Fruit fly (Drosophila melanogaster) whole organism, embryonic: ENCODE data around the gene Rpp21.

ENCODE experiments used
- Antp ChIP-seq: fragments of 200-800 bp; sonication (Bioruptor generic); optimal IDR thresholded peaks from 3 replicates; lab custom pipeline; 2016; ENCODE audit warnings: missing biosample characterization, missing genetic modification characterization
- Blimp-1 ChIP-seq: fragments of 200-800 bp; sonication (Bioruptor generic); optimal IDR thresholded peaks from 3 replicates; lab custom pipeline; 2018; ENCODE audit warnings: missing biosample characterization, missing genetic modification characterization, mild to moderate bottlenecking, moderate library complexity, missing genetic modification reagents
- CG12071 ChIP-seq: fragments of 200-800 bp; sonication (Bioruptor generic); optimal IDR thresholded peaks from 3 replicates; lab custom pipeline; 2018; ENCODE audit warnings: missing biosample characterization, mild to moderate bottlenecking, missing genetic modification characterization
- CG14667 ChIP-seq: fragments of 200-800 bp; sonication (Bioruptor generic); IDR thresholded peaks from 2 replicates; pipeline ENCODE4 v1.3.6; 2022; ENCODE audit warnings: missing biosample characterization, missing genetic modification characterization
- CG14710 ChIP-seq: fragments of 200-800 bp; sonication (Bioruptor generic); optimal IDR thresholded peaks from 3 replicates; lab custom pipeline; 2019; ENCODE audit warnings: missing biosample characterization, mild to moderate bottlenecking, missing genetic modification characterization, moderate library complexity
- CG15696 ChIP-seq: fragments of 200-800 bp; sonication (Bioruptor generic); optimal IDR thresholded peaks from 2 replicates; lab custom pipeline; 2019; ENCODE audit warnings: missing biosample characterization, mild to moderate bottlenecking, missing genetic modification characterization, moderate library complexity
- CG1647 ChIP-seq: fragments of 200-800 bp; sonication (Bioruptor generic); optimal IDR thresholded peaks from 3 replicates; lab custom pipeline; 2016; ENCODE audit warnings: missing biosample characterization, missing genetic modification characterization
- CG34422 ChIP-seq: fragments of 200-800 bp; sonication (Bioruptor generic); IDR thresholded peaks from 3 replicates; pipeline ENCODE4 v1.3.6; 2022; ENCODE audit warnings: missing biosample characterization, missing genetic modification characterization
- CG3995 ChIP-seq: fragments of 200-800 bp; sonication (Bioruptor generic); optimal IDR thresholded peaks from 3 replicates; lab custom pipeline; 2016; ENCODE audit warnings: missing biosample characterization, missing genetic modification characterization
- CG4328 ChIP-seq: fragments of 200-800 bp; sonication (Bioruptor generic); optimal IDR thresholded peaks from 3 replicates; lab custom pipeline; 2017; ENCODE audit warnings: missing biosample characterization, missing genetic modification reagents, missing genetic modification characterization
- CG4360 ChIP-seq: fragments of 200-800 bp; sonication (Bioruptor generic); IDR thresholded peaks from 2 replicates; pipeline ENCODE4 v1.3.6; 2022; ENCODE audit warnings: missing biosample characterization, missing genetic modification characterization
- CG5245 ChIP-seq: fragments of 200-800 bp; sonication (Bioruptor generic); optimal IDR thresholded peaks from 3 replicates; lab custom pipeline; 2016; ENCODE audit warnings: missing biosample characterization, missing genetic modification characterization
- CG6254 ChIP-seq: fragments of 200-800 bp; sonication (Bioruptor generic); optimal IDR thresholded peaks from 3 replicates; lab custom pipeline; 2017; ENCODE audit warnings: mild to moderate bottlenecking, missing biosample characterization, missing genetic modification reagents, missing genetic modification characterization
- CG6813 ChIP-seq: fragments of 200-800 bp; sonication (Bioruptor generic); optimal IDR thresholded peaks from 2 replicates; lab custom pipeline; 2017; ENCODE audit warnings: missing biosample characterization, missing genetic modification characterization, mild to moderate bottlenecking, moderate library complexity, missing genetic modification reagents
- CG7556 ChIP-seq: fragments of 200-800 bp; sonication (Bioruptor generic); optimal IDR thresholded peaks from 2 replicates; lab custom pipeline; 2017; ENCODE audit warnings: missing biosample characterization, mild to moderate bottlenecking, missing genetic modification characterization
- CG7839 ChIP-seq: fragments of 200-800 bp; sonication (Bioruptor generic); optimal IDR thresholded peaks from 3 replicates; lab custom pipeline; 2018; ENCODE audit warnings: missing biosample characterization, mild to moderate bottlenecking, missing genetic modification characterization, moderate library complexity
- CG8765 ChIP-seq: fragments of 200-800 bp; sonication (Bioruptor generic); IDR thresholded peaks from 2 replicates; pipeline ENCODE4 v1.3.6; 2022; ENCODE audit warnings: missing biosample characterization, missing genetic modification characterization
- CG9437 ChIP-seq: fragments of 200-800 bp; sonication (Bioruptor generic); optimal IDR thresholded peaks from 2 replicates; lab custom pipeline; 2018; ENCODE audit warnings: missing biosample characterization, mild to moderate bottlenecking, missing genetic modification characterization
- CG9797 ChIP-seq: fragments of 200-800 bp; sonication (Bioruptor generic); optimal IDR thresholded peaks from 3 replicates; lab custom pipeline; 2018; ENCODE audit warnings: missing biosample characterization, mild to moderate bottlenecking, missing genetic modification characterization
- Drgx ChIP-seq: fragments of 200-800 bp; sonication (Bioruptor generic); IDR thresholded peaks from 2 replicates; pipeline ENCODE4 v1.3.6; 2022; ENCODE audit warnings: missing biosample characterization, missing genetic modification characterization
- Elba2 ChIP-seq: fragments of 200-800 bp; sonication (Bioruptor generic); optimal IDR thresholded peaks from 3 replicates; lab custom pipeline; 2016; ENCODE audit warnings: missing biosample characterization, missing genetic modification characterization
- Ets97D ChIP-seq: fragments of 200-800 bp; sonication (Bioruptor generic); optimal IDR thresholded peaks from 3 replicates; lab custom pipeline; 2016; ENCODE audit warnings: missing biosample characterization, missing genetic modification characterization
- H15 ChIP-seq: fragments of 200-800 bp; sonication (Bioruptor generic); IDR thresholded peaks from 3 replicates; pipeline ENCODE4 v1.3.6; 2022; ENCODE audit warnings: missing biosample characterization, missing genetic modification characterization
- Hr78 ChIP-seq, 2 experiments: fragments of 200-800 bp in 1 of 2; fragments of >200 bp in 1 of 2; sonication (Bioruptor generic) in 1 of 2; optimal IDR thresholded peaks; 2 replicates each; lab custom pipeline; 2017 to 2019; ENCODE audit warnings: missing biosample characterization in 2 of 2, missing genetic modification characterization in 2 of 2, mild to moderate bottlenecking in 1 of 2, moderate library complexity in 1 of 2
- Lim3 ChIP-seq: fragments of 200-800 bp; sonication (Bioruptor generic); IDR thresholded peaks from 2 replicates; pipeline ENCODE4 v1.3.6; 2022; ENCODE audit warnings: missing biosample characterization, missing genetic modification characterization
- Ptx1 ChIP-seq: fragments of 200-800 bp; sonication (Bioruptor generic); IDR thresholded peaks from 2 replicates; pipeline ENCODE4 v1.3.6; 2022; ENCODE audit warnings: missing biosample characterization, missing genetic modification characterization
- TFAM ChIP-seq: fragments of 200-800 bp; sonication (Bioruptor generic); optimal IDR thresholded peaks from 2 replicates; lab custom pipeline; 2017; ENCODE audit warnings: missing biosample characterization, missing genetic modification characterization, inconsistent platforms
- Vsx1 ChIP-seq: fragments of 200-800 bp; sonication (Bioruptor generic); optimal IDR thresholded peaks from 2 replicates; lab custom pipeline; 2017; ENCODE audit warnings: missing biosample characterization, mild to moderate bottlenecking, missing genetic modification characterization, missing genetic modification reagents
- abd-A ChIP-seq: fragments of 200-800 bp; sonication (Bioruptor generic); optimal IDR thresholded peaks from 3 replicates; lab custom pipeline; 2019; ENCODE audit warnings: missing biosample characterization, mild to moderate bottlenecking, missing genetic modification characterization, moderate library complexity
- ara ChIP-seq: fragments of 200-800 bp; sonication (Bioruptor generic); IDR thresholded peaks from 2 replicates; pipeline ENCODE4 v1.3.6; 2022; ENCODE audit warnings: missing biosample characterization, missing genetic modification characterization
- bbx ChIP-seq: fragments of 200-800 bp; sonication (Bioruptor generic); IDR thresholded peaks from 2 replicates; pipeline ENCODE4 v1.3.6; 2022; ENCODE audit warnings: missing biosample characterization, missing genetic modification characterization; ENCODE audit not compliant: partially characterized antibody
- bigmax ChIP-seq: fragments of 200-800 bp; sonication (Bioruptor generic); optimal IDR thresholded peaks from 2 replicates; lab custom pipeline; 2018; ENCODE audit warnings: missing biosample characterization, mild to moderate bottlenecking, missing genetic modification characterization
- cg ChIP-seq: fragments of 200-800 bp; sonication (Bioruptor generic); optimal IDR thresholded peaks from 3 replicates; lab custom pipeline; 2019; ENCODE audit warnings: missing biosample characterization, mild to moderate bottlenecking, missing genetic modification characterization, moderate library complexity
- chif ChIP-seq, 2 experiments: fragments of 200-800 bp; sonication (Bioruptor generic); optimal IDR thresholded peaks; 3 replicates each; lab custom pipeline; 2016; ENCODE audit warnings: missing biosample characterization in 2 of 2, missing genetic modification characterization in 2 of 2
- ewg ChIP-seq: fragments of 200-800 bp; sonication (Bioruptor generic); optimal IDR thresholded peaks from 3 replicates; lab custom pipeline; 2017; ENCODE audit warnings: mild to moderate bottlenecking, missing biosample characterization, missing genetic modification reagents, missing genetic modification characterization
- fd102C ChIP-seq: fragments of 200-800 bp; sonication (Bioruptor generic); optimal IDR thresholded peaks from 2 replicates; lab custom pipeline; 2018; ENCODE audit warnings: missing biosample characterization, mild to moderate bottlenecking, missing genetic modification characterization, moderate library complexity
- gcm2 ChIP-seq: fragments of 200-800 bp; sonication (Bioruptor generic); optimal IDR thresholded peaks from 2 replicates; lab custom pipeline; 2016; ENCODE audit warnings: missing biosample characterization, missing genetic modification characterization
- h ChIP-seq: fragments of >200 bp; optimal IDR thresholded peaks from 2 replicates; lab custom pipeline; 2017
- hbn ChIP-seq: fragments of 200-800 bp; sonication (Bioruptor generic); IDR thresholded peaks from 2 replicates; pipeline ENCODE4 v1.3.6; 2022; ENCODE audit warnings: missing biosample characterization, missing genetic modification characterization; ENCODE audit not compliant: partially characterized antibody
- ind ChIP-seq: fragments of 200-800 bp; sonication (Bioruptor generic); optimal IDR thresholded peaks from 3 replicates; lab custom pipeline; 2016; ENCODE audit warnings: missing biosample characterization, missing genetic modification characterization
- ken ChIP-seq: fragments of 200-800 bp; sonication (Bioruptor generic); IDR thresholded peaks from 3 replicates; pipeline ENCODE4 v1.3.6; 2022; ENCODE audit warnings: missing biosample characterization, missing genetic modification characterization
- lov ChIP-seq, 2 experiments: fragments of 200-800 bp in 1 of 2; fragments of >200 bp in 1 of 2; sonication (Bioruptor generic) in 1 of 2; IDR thresholded peaks in 1 of 2; optimal IDR thresholded peaks in 1 of 2; 2 replicates in 1 of 2; 3 replicates in 1 of 2; pipeline versions ENCODE4 v1.3.6 to Lab custom; 2017 to 2022; ENCODE audit warnings: missing biosample characterization in 1 of 2, missing genetic modification characterization in 1 of 2
- sens ChIP-seq: fragments of 200-800 bp; sonication (Bioruptor generic); peaks from one replicate; lab custom pipeline; 2016; ENCODE audit warnings: missing biosample characterization, missing genetic modification characterization
- sens-2 ChIP-seq: fragments of 200-800 bp; sonication (Bioruptor generic); IDR thresholded peaks from 2 replicates; pipeline ENCODE4 v1.3.6; 2022; ENCODE audit warnings: missing biosample characterization, missing genetic modification characterization
- sima ChIP-seq: fragments of 200-800 bp; sonication (Bioruptor generic); optimal IDR thresholded peaks from 2 replicates; lab custom pipeline; 2016; ENCODE audit warnings: missing biosample characterization, missing genetic modification characterization
- slbo ChIP-seq: fragments of 200-800 bp; sonication (Bioruptor generic); IDR thresholded peaks from 2 replicates; pipeline ENCODE4 v1.3.6; 2022; ENCODE audit warnings: missing biosample characterization, missing genetic modification characterization
- tgo ChIP-seq: fragments of 200-800 bp; sonication (Bioruptor generic); IDR thresholded peaks from 3 replicates; pipeline ENCODE4 v1.3.6; 2022; ENCODE audit warnings: missing biosample characterization, missing genetic modification characterization
- vnd ChIP-seq: fragments of 200-800 bp; sonication (Bioruptor generic); IDR thresholded peaks from 3 replicates; pipeline ENCODE4 v1.3.6; 2022; ENCODE audit warnings: missing biosample characterization, missing genetic modification characterization; ENCODE audit not compliant: partially characterized antibody
- zfh1 ChIP-seq: fragments of 200-800 bp; sonication (Bioruptor generic); IDR thresholded peaks from 3 replicates; pipeline ENCODE4 v1.3.6; 2022; ENCODE audit warnings: missing biosample characterization, missing genetic modification characterization

The Rpp21 gene

dm6 chrX:1052684-1053389, 22.3 kb downstream of the Rpp21 start (continued):
- no peak for TF ChIP-seq Ets97D (GFP tag; lab: Kevin White, UChicago)
- peak; percentile 53 for TF ChIP-seq Blimp-1 (GFP tag; lab: Kevin White, UChicago)
- TF ChIP-seq cg (GFP tag; lab: Kevin White, UChicago), result no peak
- TF ChIP-seq tgo (GFP tag; lab: Robert Waterston, UW), result 0 out of 3 replicates have a peak, but pooled peaks have one; percentile 36
- no peak for TF ChIP-seq TFAM (GFP tag; lab: Kevin White, UChicago)
- TF ChIP-seq chif (GFP tag; optimal IDR thresholded peaks at IDR 0.05; lab: Kevin White, UChicago), result peak in 1 of 2 experiments; percentile 36
- TF ChIP-seq slbo (GFP tag; lab: Robert Waterston, UW), result peak; percentile 49
- TF ChIP-seq vnd (GFP tag; lab: Robert Waterston, UW), result no peak
- TF ChIP-seq Elba2 (GFP tag; lab: Kevin White, UChicago), result no peak
- TF ChIP-seq ken (GFP tag; lab: Robert Waterston, UW), result 0 out of 3 replicates have a peak, but pooled peaks have one; percentile 3
- TF ChIP-seq CG8765 (GFP tag; lab: Robert Waterston, UW), result peak; percentile 51; the same call in 1 of the 2 replicates
- peak; percentile 21 for TF ChIP-seq CG5245 (GFP tag; lab: Kevin White, UChicago)
- no peak for TF ChIP-seq CG3995
- peak in 1 of 2 experiments; percentile 9 for TF ChIP-seq Hr78 (GFP tag; optimal IDR thresholded peaks at IDR 0.05; lab: Kevin White, UChicago)
- TF ChIP-seq CG6254, result peak; percentile 47
- peak; percentile 13 for TF ChIP-seq ewg
- peak; percentile 31 for TF ChIP-seq CG7556
- 0 out of 3 replicates have a peak, but pooled peaks have one; percentile 31 for TF ChIP-seq H15 (GFP tag; lab: Robert Waterston, UW)
- no peak for TF ChIP-seq Lim3
- peak; percentile 69 for TF ChIP-seq Drgx (GFP tag; lab: Robert Waterston, UW)
- TF ChIP-seq gcm2 (GFP tag; lab: Kevin White, UChicago), result no peak
- TF ChIP-seq CG4328 (GFP tag; lab: Kevin White, UChicago), result no peak
- TF ChIP-seq CG1647, result no peak
- TF ChIP-seq CG9437 (GFP tag; lab: Kevin White, UChicago), result no peak
- TF ChIP-seq bbx (GFP tag; lab: Robert Waterston, UW), result no peak
- TF ChIP-seq Ptx1 (GFP tag; lab: Robert Waterston, UW), result no peak; the same call in 1 of the 2 replicates
- peak; percentile 65 for TF ChIP-seq ara (GFP tag; lab: Robert Waterston, UW)
- peak; percentile 23 for TF ChIP-seq CG15696 (tag; lab: Kevin White, UChicago)
- TF ChIP-seq zfh1 (GFP tag; lab: Robert Waterston, UW), result peak; percentile 66
- peak; percentile 52 for TF ChIP-seq Antp
- no peak for TF ChIP-seq CG4360 (GFP tag; lab: Robert Waterston, UW)
- TF ChIP-seq CG9797, result no peak
- TF ChIP-seq hbn (GFP tag; lab: Robert Waterston, UW), result no peak
- peak; percentile 51 for TF ChIP-seq ind
- TF ChIP-seq sens-2 (GFP tag; lab: Robert Waterston, UW), result no peak
- TF ChIP-seq CG34422 (GFP tag; lab: Robert Waterston, UW), result no peak
- TF ChIP-seq CG14667 (GFP tag; lab: Robert Waterston, UW), result peak; percentile 42
- TF ChIP-seq bigmax (GFP tag; lab: Kevin White, UChicago), result no peak
- TF ChIP-seq CG12071 (GFP tag; lab: Kevin White, UChicago), result peak; percentile 35
- TF ChIP-seq abd-A (tag; lab: Kevin White, UChicago), result no peak
- TF ChIP-seq lov (optimal IDR thresholded peaks at IDR 0.05; lab: Kevin White, UChicago), result no peak
- no peak for TF ChIP-seq lov (GFP tag; IDR thresholded peaks at IDR 0.05; lab: Robert Waterston, UW)
- peak; percentile 44 for TF ChIP-seq CG14710
- peak; percentile 90 for TF ChIP-seq sens (GFP tag; lab: Kevin White, UChicago)
- TF ChIP-seq CG6813 (GFP tag; lab: Kevin White, UChicago), result peak; percentile 19
- no peak for TF ChIP-seq h (lab: Kevin White, UChicago)
- no peak for TF ChIP-seq fd102C (GFP tag; lab: Kevin White, UChicago)
- peak; percentile 61 for TF ChIP-seq CG7839 (tag; lab: Kevin White, UChicago)
- no peak for TF ChIP-seq Vsx1 (GFP tag; lab: Kevin White, UChicago)
- no peak for TF ChIP-seq sima (GFP tag; lab: Kevin White, UChicago)
